Fruit fly (Drosophila melanogaster): ENCODE measurements around the gene sloth2.
A peak's percentile ranks its signal among the peaks of the same experiment; 100 is the strongest.

Gene sloth2

DNA sequence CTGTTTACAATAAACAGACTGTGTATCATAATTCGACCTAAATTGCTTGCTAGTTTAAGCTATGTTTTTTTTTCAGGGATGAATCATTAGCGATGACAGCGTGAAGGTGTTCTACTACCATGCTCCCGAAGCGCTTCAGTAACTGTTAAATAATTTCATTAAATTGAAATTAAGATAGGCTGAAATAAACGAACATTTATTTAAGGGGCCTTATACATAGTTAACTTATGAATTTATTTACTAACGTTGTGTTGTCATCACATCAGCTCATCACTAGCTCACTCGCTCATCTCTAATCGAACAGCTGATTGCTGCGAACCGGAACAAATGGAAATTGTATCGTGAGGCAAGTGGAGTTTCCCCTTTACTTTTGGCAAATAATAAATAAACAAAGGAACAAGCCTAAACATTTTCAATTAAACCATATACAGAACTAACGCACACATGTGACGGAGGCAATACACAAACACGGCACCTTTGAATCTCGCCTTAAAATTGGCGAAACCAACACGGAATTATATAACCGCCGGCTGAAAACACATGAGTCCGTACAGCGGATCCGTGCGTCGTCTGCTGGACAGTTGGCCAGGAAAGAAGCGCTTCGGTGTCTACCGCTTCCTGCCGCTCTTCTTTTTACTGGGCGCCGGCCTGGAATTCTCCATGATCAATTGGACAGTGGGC is at the start of gene sloth2, which contains the start of the genes cm and sloth1 (continued):
- TF ChIP-seq CG10274 (GFP tag; optimal IDR thresholded peaks at IDR 0.05): peak; percentile 30
- peak; percentile 85 for TF ChIP-seq PHDP (tag; optimal IDR thresholded peaks at IDR 0.05)
- TF ChIP-seq wek (GFP tag; optimal IDR thresholded peaks at IDR 0.05): peak; percentile 50
- peak; percentile 46 for TF ChIP-seq MTF-1 (GFP tag; optimal IDR thresholded peaks at IDR 0.05; ENCODE audit: borderline replicate concordance)
- TF ChIP-seq corto (GFP tag; optimal IDR thresholded peaks at IDR 0.05): peak; percentile 18
- no peak for TF ChIP-seq Dfd (GFP tag; optimal IDR thresholded peaks at IDR 0.05)
- TF ChIP-seq CG12391 (tag; optimal IDR thresholded peaks at IDR 0.05): peak; percentile 93
- peak; percentile 83 for TF ChIP-seq CG13624 (GFP tag; optimal IDR thresholded peaks at IDR 0.05)
- peak; percentile 90 for TF ChIP-seq CG2129 (GFP tag; IDR thresholded peaks at IDR 0.05; ENCODE audit: partially characterized antibody)
- peak; percentile 79 for TF ChIP-seq CG10654 (GFP tag; optimal IDR thresholded peaks at IDR 0.05)
- TF ChIP-seq sc (optimal IDR thresholded peaks at IDR 0.05): no peak
- TF ChIP-seq sc (GFP tag; optimal IDR thresholded peaks at IDR 0.05): peak; percentile 18
- peak; percentile 32 for TF ChIP-seq grn (GFP tag; optimal IDR thresholded peaks at IDR 0.05)
- peak; percentile 80 for TF ChIP-seq peb (GFP tag; IDR thresholded peaks at IDR 0.05)
- peak; percentile 83 for TF ChIP-seq CG11085 (GFP tag; IDR thresholded peaks at IDR 0.05)
- TF ChIP-seq pum (GFP tag; optimal IDR thresholded peaks at IDR 0.05): peak; percentile 82
- TF ChIP-seq aop (GFP tag; IDR thresholded peaks at IDR 0.05): peak; percentile 71; the same call in 1 of the 2 replicates
- peak; percentile 83 to 93 for TF ChIP-seq Hr51 (GFP tag; optimal IDR thresholded peaks at IDR 0.05)
- peak; percentile 92 for TF ChIP-seq sob (GFP tag; IDR thresholded peaks at IDR 0.05)
- TF ChIP-seq CG6272 (GFP tag; IDR thresholded peaks at IDR 0.05): peak; percentile 91
- no peak for TF ChIP-seq Kr (GFP tag; optimal IDR thresholded peaks at IDR 0.05)
- no peak for TF ChIP-seq gce (GFP tag; IDR thresholded peaks at IDR 0.05)
- peak; percentile 73 for TF ChIP-seq tap (tag; optimal IDR thresholded peaks at IDR 0.05)
- peak; percentile 47 for TF ChIP-seq CG5180 (GFP tag; optimal IDR thresholded peaks at IDR 0.05)
- no peak for TF ChIP-seq h (optimal IDR thresholded peaks at IDR 0.05)
- peak; percentile 67 for TF ChIP-seq oc (tag; optimal IDR thresholded peaks at IDR 0.05)
- peak; percentile 88 for TF ChIP-seq CG12155 (GFP tag; optimal IDR thresholded peaks at IDR 0.05)
- peak; percentile 78 for TF ChIP-seq Fer1 (GFP tag; optimal IDR thresholded peaks at IDR 0.05)
- TF ChIP-seq CG8924 (tag; optimal IDR thresholded peaks at IDR 0.05): peak; percentile 86
- peak; percentile 40 for TF ChIP-seq BtbVII (GFP tag; optimal IDR thresholded peaks at IDR 0.05)
- TF ChIP-seq CG15073 (GFP tag; optimal IDR thresholded peaks at IDR 0.05): no peak
- peak; percentile 90 for TF ChIP-seq CG1602 (GFP tag; optimal IDR thresholded peaks at IDR 0.05)
- no peak for TF ChIP-seq C15 (GFP tag; IDR thresholded peaks at IDR 0.05)
- peak; percentile 75 for TF ChIP-seq HHEX (GFP tag; optimal IDR thresholded peaks at IDR 0.05)
- TF ChIP-seq CG16863 (GFP tag; optimal IDR thresholded peaks at IDR 0.05): peak; percentile 86
- TF ChIP-seq CG7963 (GFP tag; IDR thresholded peaks at IDR 0.05; ENCODE audit: partially characterized antibody): peak; percentile 62
- peak; percentile 90 for TF ChIP-seq CoRest (tag; optimal IDR thresholded peaks at IDR 0.05)
- peak; percentile 74 for TF ChIP-seq salm (tag; optimal IDR thresholded peaks at IDR 0.05)
- TF ChIP-seq trem (tag; optimal IDR thresholded peaks at IDR 0.05): peak; percentile 86
- peak; percentile 95 for TF ChIP-seq slbo (GFP tag; IDR thresholded peaks at IDR 0.05)
- TF ChIP-seq Mad (GFP tag; optimal IDR thresholded peaks at IDR 0.05): peak; percentile 89
- TF ChIP-seq Bteb2 (GFP tag; optimal IDR thresholded peaks at IDR 0.05): peak; percentile 87
- TF ChIP-seq CG16779 (GFP tag; IDR thresholded peaks at IDR 0.05): peak; percentile 76; the same call in 1 of the 2 replicates
- TF ChIP-seq Lpt (GFP tag; optimal IDR thresholded peaks at IDR 0.05): no peak
- TF ChIP-seq croc (GFP tag; conservative IDR thresholded peaks at IDR 0.05): peak; percentile 73; the same call in 2 of the 3 replicates
- peak; percentile 35; the same call in 1 of the 2 replicates for TF ChIP-seq tna (GFP tag; IDR thresholded peaks at IDR 0.05; ENCODE audit: partially characterized antibody)
- peak; percentile 76 for TF ChIP-seq CG30431 (GFP tag; optimal IDR thresholded peaks at IDR 0.05)
- no peak for TF ChIP-seq GATAe (GFP tag; conservative IDR thresholded peaks at IDR 0.05)
- TF ChIP-seq CG10147 (GFP tag; optimal IDR thresholded peaks at IDR 0.05): peak; percentile 77
- TF ChIP-seq odd (GFP tag; optimal IDR thresholded peaks at IDR 0.05): peak; percentile 65
